Fruit fly (Drosophila melanogaster): ENCODE data around the gene LysP.

The LysP gene

dm6 chr3L:1204674-1205547, 13.6 kb downstream of the LysP start, which contains the start of gene CG9119 (continued):
- peak; percentile 25 for TF ChIP-seq CG10267 (tag; optimal IDR thresholded peaks at IDR 0.05)
- TF ChIP-seq tll (GFP tag; optimal IDR thresholded peaks at IDR 0.05) = no peak
- TF ChIP-seq PHDP (tag; optimal IDR thresholded peaks at IDR 0.05) = peak; percentile 57
- peak; percentile 51 for TF ChIP-seq twi (tag; optimal IDR thresholded peaks at IDR 0.05)
- TF ChIP-seq Hr78 (GFP tag; optimal IDR thresholded peaks at IDR 0.05) = peak in 1 of 2 experiments; percentile 78
- TF ChIP-seq CG18764 (GFP tag; optimal IDR thresholded peaks at IDR 0.05) = no peak
- TF ChIP-seq CG17385 (GFP tag; optimal IDR thresholded peaks at IDR 0.05) = peak; percentile 60
- peak; percentile 52 for TF ChIP-seq CG16815 (GFP tag; optimal IDR thresholded peaks at IDR 0.05)
- TF ChIP-seq Dll (GFP tag; IDR thresholded peaks at IDR 0.05; ENCODE audit: partially characterized antibody) = no peak
- TF ChIP-seq CG15601 (tag; optimal IDR thresholded peaks at IDR 0.05) = peak; percentile 39
- TF ChIP-seq Rx (GFP tag; IDR thresholded peaks at IDR 0.05) = no peak
- peak; percentile 82 for TF ChIP-seq CG17361 (GFP tag; IDR thresholded peaks at IDR 0.05)
- TF ChIP-seq Camta (GFP tag; optimal IDR thresholded peaks at IDR 0.05) = peak; percentile 56
- peak; percentile 54 for TF ChIP-seq CG6683 (GFP tag; optimal IDR thresholded peaks at IDR 0.05)
- TF ChIP-seq slp2 (GFP tag; optimal IDR thresholded peaks at IDR 0.05) = peak; percentile 62
- no peak for TF ChIP-seq yki (optimal IDR thresholded peaks at IDR 0.05)
- no peak for TF ChIP-seq CG34224 (GFP tag; IDR thresholded peaks at IDR 0.05; ENCODE audit: partially characterized antibody)
- peak; percentile 45; the same call in 1 of the 2 replicates for TF ChIP-seq CG32767 (GFP tag; IDR thresholded peaks at IDR 0.05)
- TF ChIP-seq Lhr (GFP tag; optimal IDR thresholded peaks at IDR 0.05) = no peak
- no peak for TF ChIP-seq Stat92E (GFP tag; optimal IDR thresholded peaks at IDR 0.05)
- TF ChIP-seq CG5245 (GFP tag; optimal IDR thresholded peaks at IDR 0.05) = peak; percentile 33
- TF ChIP-seq CG16779 (GFP tag; IDR thresholded peaks at IDR 0.05) = no peak
- peak; percentile 51 for TF ChIP-seq crc (GFP tag; optimal IDR thresholded peaks at IDR 0.05)
- no peak for TF ChIP-seq fru (optimal IDR thresholded peaks at IDR 0.05)
- no peak for TF ChIP-seq CG10565 (GFP tag; optimal IDR thresholded peaks at IDR 0.05)
- TF ChIP-seq gsb (GFP tag; IDR thresholded peaks at IDR 0.05) = no peak
- no peak for TF ChIP-seq CG13123 (GFP tag; optimal IDR thresholded peaks at IDR 0.05)
- no peak for TF ChIP-seq CG43689 (GFP tag; IDR thresholded peaks at IDR 0.05)
- TF ChIP-seq NC2β (GFP tag; optimal IDR thresholded peaks at IDR 0.05) = peak; percentile 27
- peak; percentile 86 for TF ChIP-seq CG18599 (GFP tag; optimal IDR thresholded peaks at IDR 0.05)
- TF ChIP-seq bcd (GFP tag; optimal IDR thresholded peaks at IDR 0.05) = peak; percentile 73
- TF ChIP-seq Oli (tag; optimal IDR thresholded peaks at IDR 0.05) = peak; percentile 72
- no peak for TF ChIP-seq bbx (GFP tag; IDR thresholded peaks at IDR 0.05; ENCODE audit: partially characterized antibody)
- TF ChIP-seq pho (GFP tag; optimal IDR thresholded peaks at IDR 0.05) = peak; percentile 70
- peak; percentile 61 for TF ChIP-seq CG13296 (GFP tag; optimal IDR thresholded peaks at IDR 0.05)
- TF ChIP-seq ato (GFP tag; IDR thresholded peaks at IDR 0.05; ENCODE audit: partially characterized antibody) = no peak
- no peak for TF ChIP-seq bigmax (GFP tag; optimal IDR thresholded peaks at IDR 0.05)
- TF ChIP-seq pfk (GFP tag; optimal IDR thresholded peaks at IDR 0.05) = no peak
- TF ChIP-seq seq (GFP tag; IDR thresholded peaks at IDR 0.05) = peak; percentile 44; the same call in 1 of the 2 replicates
- no peak for TF ChIP-seq psq (GFP tag; optimal IDR thresholded peaks at IDR 0.05)
- TF ChIP-seq kni (GFP tag; optimal IDR thresholded peaks at IDR 0.05) = peak; percentile 49
- TF ChIP-seq CG1603 (tag; optimal IDR thresholded peaks at IDR 0.05) = peak; percentile 59
- peak; percentile 42 for TF ChIP-seq Chrac-16 (GFP tag; optimal IDR thresholded peaks at IDR 0.05)
- peak; percentile 66 for TF ChIP-seq CG1233 (GFP tag; optimal IDR thresholded peaks at IDR 0.05)
- no peak for TF ChIP-seq Poxn (GFP tag; IDR thresholded peaks at IDR 0.05)
- peak; percentile 12 for TF ChIP-seq Fer2 (tag; optimal IDR thresholded peaks at IDR 0.05)
- TF ChIP-seq Sin3A (optimal IDR thresholded peaks at IDR 0.05) = no peak
- no peak for TF ChIP-seq Drgx (GFP tag; IDR thresholded peaks at IDR 0.05)
- no peak for TF ChIP-seq Hr39 (optimal IDR thresholded peaks at IDR 0.05)
